Worm (Caenorhabditis elegans) whole organism, L4/young adult: ENCODE results near the gene sre-5.

Experiments
- W03F9.2 ChIP-seq: fragments of 150-350 bp; optimal IDR thresholded peaks from 2 replicates; lab custom pipeline; 2014; ENCODE audit warnings: missing biosample characterization, missing genetic modification characterization
- him-1 ChIP-seq: sonication (generic microtip); optimal IDR thresholded peaks from 2 replicates; lab custom pipeline; 2016; ENCODE audit warnings: missing genotype, missing genetic modification reagents, missing genetic modification characterization, missing compliant biosample characterization

DNA sequence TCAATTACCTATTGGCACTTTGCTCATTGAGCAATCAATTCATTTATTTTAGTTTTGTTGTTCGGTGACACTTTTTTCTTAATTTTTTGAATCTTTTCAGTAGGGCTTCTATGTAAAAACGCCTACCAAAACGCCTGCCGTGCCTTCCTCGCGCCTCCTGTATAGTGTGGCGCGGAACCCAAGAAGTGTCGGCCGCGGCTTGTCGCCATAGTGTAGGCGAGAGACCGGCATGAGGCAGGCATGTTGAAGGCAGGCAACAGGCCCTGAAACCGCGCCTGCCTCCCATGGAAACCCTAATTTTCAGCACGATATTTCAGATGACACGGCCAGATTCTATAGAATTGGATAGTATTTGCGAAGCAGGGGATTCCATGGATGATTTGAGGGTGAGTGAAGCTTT is 3.6 kb downstream of the sre-5 start, which contains the start of gene otpl-1:
- TF ChIP-seq him-1 (tag; lab: Kevin White, UChicago) = no peak
- TF ChIP-seq W03F9.2 (tag; lab: Kevin White, UChicago) = no peak
